Fruit fly (Drosophila melanogaster): ENCODE data around the gene csw.
A peak's percentile ranks its signal among the peaks of the same experiment; 100 is the strongest.

DNA sequence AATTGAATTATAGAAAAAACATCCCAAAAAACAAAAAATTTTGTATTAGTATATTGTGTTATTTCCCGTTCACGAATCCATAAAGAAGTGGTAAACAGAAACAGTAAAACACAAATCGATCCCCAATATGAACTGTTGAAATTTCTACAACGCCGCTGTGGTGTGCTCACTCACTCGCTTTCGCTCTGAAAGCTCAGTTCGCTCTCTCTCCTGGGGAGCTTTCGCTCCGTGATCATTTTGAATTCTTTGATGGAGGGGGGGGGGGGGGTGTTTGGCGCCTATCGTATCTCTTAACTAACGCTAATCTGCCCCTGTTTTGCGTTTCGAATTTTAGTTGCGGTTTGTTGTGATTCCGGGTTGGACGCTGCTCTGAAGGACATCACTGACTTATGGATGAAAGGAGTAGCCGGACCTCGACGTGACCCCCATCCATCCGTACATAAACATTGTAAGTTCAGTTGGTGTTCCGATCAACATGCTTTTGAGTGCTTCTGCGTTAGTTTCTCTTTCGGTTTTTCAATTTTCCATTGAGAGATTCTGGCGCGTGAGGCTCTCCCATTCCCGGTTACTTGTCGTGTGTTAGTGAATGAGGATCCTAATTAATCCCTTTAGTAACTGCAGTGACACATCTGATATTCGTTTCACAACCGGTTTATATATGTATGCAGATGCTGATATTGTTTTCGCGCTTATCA, 47.3 kb downstream of the csw start, which contains the start of gene D2hgdh:
- TF ChIP-seq pan (optimal IDR thresholded peaks at IDR 0.05) (no peak), Dll (optimal IDR thresholded peaks at IDR 0.05) (peak; percentile 64), CG8478 (optimal IDR thresholded peaks at IDR 0.05) (no peak), usp (GFP tag; optimal IDR thresholded peaks at IDR 0.05) (no peak)

Data from whole organism.